Fruit fly (Drosophila melanogaster): ENCODE data around the gene CG13284.

CG13284 gene

DNA sequence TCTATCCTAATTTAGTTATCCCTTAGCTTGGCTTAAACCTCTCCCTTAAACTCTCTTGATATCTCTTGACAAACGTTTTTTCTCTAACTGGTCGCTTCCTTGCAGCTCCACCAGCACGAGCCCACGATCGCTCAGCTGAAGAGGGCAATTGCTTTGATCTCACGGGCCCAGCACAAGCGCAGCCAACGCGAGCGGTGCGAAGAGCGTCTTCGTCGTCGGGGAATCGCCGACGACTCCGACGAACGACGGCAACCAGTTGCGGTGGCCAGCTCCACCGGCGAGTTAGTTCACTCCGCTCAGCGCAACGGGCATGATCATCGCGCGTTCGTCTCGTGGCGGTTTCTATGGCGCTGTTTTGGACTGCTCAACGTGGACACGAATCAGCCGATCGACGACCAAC lies 32.4 kb upstream of the CG13284 start (continued):
- peak; percentile 21 to 65 for TF ChIP-seq Trl (optimal IDR thresholded peaks at IDR 0.05)
- peak; percentile 26 for TF ChIP-seq Trl (GFP tag; optimal IDR thresholded peaks at IDR 0.05)
- no peak for TF ChIP-seq CG7745 (tag; optimal IDR thresholded peaks at IDR 0.05)
- TF ChIP-seq CG31224 (GFP tag; IDR thresholded peaks at IDR 0.05): no peak
- TF ChIP-seq CG14860 (GFP tag; IDR thresholded peaks at IDR 0.05; ENCODE audit: partially characterized antibody): no peak
- TF ChIP-seq CG10462 (GFP tag; optimal IDR thresholded peaks at IDR 0.05): no peak
- no peak for TF ChIP-seq da (GFP tag; optimal IDR thresholded peaks at IDR 0.05)
- no peak for TF ChIP-seq H15 (GFP tag; IDR thresholded peaks at IDR 0.05)
- TF ChIP-seq CG6689 (GFP tag; IDR thresholded peaks at IDR 0.05): no peak
- TF ChIP-seq hbn (GFP tag; IDR thresholded peaks at IDR 0.05; ENCODE audit: partially characterized antibody): peak; percentile 39; the same call in 1 of the 2 replicates
- no peak for TF ChIP-seq zen2 (GFP tag; IDR thresholded peaks at IDR 0.05; ENCODE audit: partially characterized antibody)
- no peak for TF ChIP-seq CG8478 (optimal IDR thresholded peaks at IDR 0.05)
- TF ChIP-seq ci (GFP tag; IDR thresholded peaks at IDR 0.05): peak; percentile 66; the same call in 2 of the 3 replicates
- no peak for TF ChIP-seq CG18764 (GFP tag; optimal IDR thresholded peaks at IDR 0.05)
- TF ChIP-seq tgo (GFP tag; IDR thresholded peaks at IDR 0.05): no peak
- TF ChIP-seq CG8089 (GFP tag; optimal IDR thresholded peaks at IDR 0.05): no peak
- no peak for TF ChIP-seq CG7372 (GFP tag; IDR thresholded peaks at IDR 0.05)
- no peak for TF ChIP-seq CG17361 (GFP tag; IDR thresholded peaks at IDR 0.05)
- TF ChIP-seq NK7.1 (GFP tag; optimal IDR thresholded peaks at IDR 0.05): no peak
- TF ChIP-seq Eip74EF (GFP tag; optimal IDR thresholded peaks at IDR 0.05): no peak
- peak; percentile 15; the same call in 1 of the 3 replicates for TF ChIP-seq row (GFP tag; IDR thresholded peaks at IDR 0.05)
- TF ChIP-seq Drgx (GFP tag; IDR thresholded peaks at IDR 0.05): peak; percentile 42; the same call in 1 of the 2 replicates
- TF ChIP-seq lab (GFP tag; optimal IDR thresholded peaks at IDR 0.05): peak; percentile 44
- 0 out of 3 replicates have a peak, but pooled peaks have one; percentile 4 for TF ChIP-seq Mrtf (GFP tag; IDR thresholded peaks at IDR 0.05)
- no peak for TF ChIP-seq Sin3A (optimal IDR thresholded peaks at IDR 0.05)
- TF ChIP-seq crc (GFP tag; optimal IDR thresholded peaks at IDR 0.05): no peak
- TF ChIP-seq GATAe (GFP tag; conservative IDR thresholded peaks at IDR 0.05): no peak
- TF ChIP-seq pum (GFP tag; optimal IDR thresholded peaks at IDR 0.05): no peak
- TF ChIP-seq exex (tag; optimal IDR thresholded peaks at IDR 0.05): peak; percentile 7
- no peak for TF ChIP-seq usp (GFP tag; optimal IDR thresholded peaks at IDR 0.05)
- TF ChIP-seq CG1529 (GFP tag; optimal IDR thresholded peaks at IDR 0.05): no peak
- TF ChIP-seq Atf6 (GFP tag; IDR thresholded peaks at IDR 0.05): peak; percentile 29; the same call in 1 of the 2 replicates
- no peak for TF ChIP-seq CG6813 (GFP tag; optimal IDR thresholded peaks at IDR 0.05)
- TF ChIP-seq CG11504 (tag; optimal IDR thresholded peaks at IDR 0.05): no peak
- TF ChIP-seq Elba2 (GFP tag; optimal IDR thresholded peaks at IDR 0.05): no peak
- TF ChIP-seq CG9932 (GFP tag; IDR thresholded peaks at IDR 0.05): peak; percentile 39; the same call in 1 of the 2 replicates
- TF ChIP-seq D19B (GFP tag; optimal IDR thresholded peaks at IDR 0.05): no peak
- TF ChIP-seq ttk (GFP tag; IDR thresholded peaks at IDR 0.05): no peak
- TF ChIP-seq her (GFP tag; optimal IDR thresholded peaks at IDR 0.05): peak; percentile 34
- TF ChIP-seq run (tag; optimal IDR thresholded peaks at IDR 0.05): no peak
- TF ChIP-seq Adf1 (GFP tag; IDR thresholded peaks at IDR 0.05): peak; percentile 32; the same call in 1 of the 2 replicates
- TF ChIP-seq Ravus (GFP tag; IDR thresholded peaks at IDR 0.05): no peak
- no peak for TF ChIP-seq slp2 (GFP tag; optimal IDR thresholded peaks at IDR 0.05)
- TF ChIP-seq CG8290 (GFP tag; optimal IDR thresholded peaks at IDR 0.05): no peak
- peak in 1 of 2 experiments; percentile 64 for TF ChIP-seq CG8290 (tag; optimal IDR thresholded peaks at IDR 0.05)
- TF ChIP-seq vvl (GFP tag; IDR thresholded peaks at IDR 0.05): 0 out of 2 replicates have a peak, but pooled peaks have one; percentile 31
- no peak for TF ChIP-seq CG5245 (GFP tag; optimal IDR thresholded peaks at IDR 0.05)
- no peak for TF ChIP-seq NC2α (GFP tag; optimal IDR thresholded peaks at IDR 0.05)
- TF ChIP-seq CG12391 (tag; optimal IDR thresholded peaks at IDR 0.05): no peak
- no peak for TF ChIP-seq Dip2 (GFP tag; IDR thresholded peaks at IDR 0.05)
- TF ChIP-seq CG14050 (GFP tag; IDR thresholded peaks at IDR 0.05): no peak
- TF ChIP-seq Dref (GFP tag; IDR thresholded peaks at IDR 0.05): 0 out of 2 replicates have a peak, but pooled peaks have one; percentile 17
- no peak for TF ChIP-seq wek (GFP tag; optimal IDR thresholded peaks at IDR 0.05)
